Fruit fly (Drosophila melanogaster): ENCODE results near the gene CG12795.

dm6 chr2L:3490971-3491370 is 38.7 kb downstream of the CG12795 start, which contains the start of gene CG15414:
- no peak for TF ChIP-seq tai (GFP tag; optimal IDR thresholded peaks at IDR 0.05)
- no peak for TF ChIP-seq Hr78 (GFP tag; optimal IDR thresholded peaks at IDR 0.05)
- TF ChIP-seq OdsH (GFP tag; optimal IDR thresholded peaks at IDR 0.05): no peak
- TF ChIP-seq Sp1 (GFP tag; optimal IDR thresholded peaks at IDR 0.05): no peak
- no peak for TF ChIP-seq brk (GFP tag; optimal IDR thresholded peaks at IDR 0.05)
- no peak for TF ChIP-seq pan (optimal IDR thresholded peaks at IDR 0.05)
- no peak for TF ChIP-seq dl (GFP tag; optimal IDR thresholded peaks at IDR 0.05; ENCODE audit: insufficient read depth in 1 of 2, partially characterized antibody in 2 of 2)
- no peak for TF ChIP-seq CG32264 (GFP tag; optimal IDR thresholded peaks at IDR 0.05)
